Worm (Caenorhabditis elegans): ENCODE measurements around the gene sox-2.
A peak's percentile ranks its signal among the peaks of the same experiment; 100 is the strongest.

DNA sequence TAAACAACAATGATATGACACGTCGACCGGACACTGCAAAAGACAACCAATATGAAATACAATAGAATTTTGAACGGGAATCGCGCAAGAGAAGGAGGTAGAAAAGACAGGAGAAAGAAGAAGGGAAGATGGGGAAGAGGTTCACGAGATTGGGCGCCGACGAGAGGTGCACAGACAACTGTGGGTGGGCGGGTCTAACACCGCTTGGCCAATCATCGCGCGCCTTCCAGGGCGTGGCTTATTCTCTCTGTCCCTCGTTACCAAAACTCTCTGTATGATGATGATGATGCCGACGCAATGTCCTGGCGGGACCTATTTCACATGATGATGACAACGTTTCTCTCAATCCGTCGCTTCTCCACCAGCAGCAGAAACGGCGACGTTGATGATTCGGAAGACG is 3.0 kb downstream of the sox-2 start:
- TF ChIP-seq flt-1 (GFP tag; IDR thresholded peaks at IDR 0.05) (no peak), ztf-23 (GFP tag; IDR thresholded peaks at IDR 0.05) (no peak), tab-1 (GFP tag; IDR thresholded peaks at IDR 0.05) (0 out of 2 replicates have a peak, but pooled peaks have one; percentile 40)
